Worm (Caenorhabditis elegans) whole organism, L4 larva: Measurements from ENCODE around the gene srh-42.
A peak's percentile ranks its signal among the peaks of the same experiment; 100 is the strongest.

Source experiments
- F10B5.3 ChIP-seq: sonication (generic microtip); optimal IDR thresholded peaks from 2 replicates; lab custom pipeline; 2016; ENCODE audit warnings: mild to moderate bottlenecking, missing genetic modification characterization, missing compliant biosample characterization
- F37D6.2 ChIP-seq: sonication (generic microtip); optimal IDR thresholded peaks from 2 replicates; lab custom pipeline; 2016; ENCODE audit warnings: mild to moderate bottlenecking, missing genetic modification characterization, missing compliant biosample characterization
- T26A8.4 ChIP-seq: fragments of 200-800 bp; sonication (Bioruptor generic); IDR thresholded peaks from 2 replicates; pipeline ENCODE4 v1.3.6; 2022; ENCODE audit warnings: missing genetic modification characterization, missing compliant biosample characterization
- aha-1 ChIP-seq: fragments of 150-350 bp; peaks from one replicate; lab custom pipeline; 2014; ENCODE audit warnings: missing biosample characterization, missing genetic modification characterization
- aly-2 ChIP-seq: sonication (generic microtip); optimal IDR thresholded peaks from 2 replicates; lab custom pipeline; 2018; ENCODE audit warnings: missing biosample characterization, missing genetic modification characterization
- ama-1 ChIP-seq: fragments of 150-350 bp; optimal IDR thresholded peaks from 2 replicates; lab custom pipeline; 2014; ENCODE audit warnings: inconsistent platforms, mixed read lengths
- arid-1 ChIP-seq: fragments of 200-800 bp; sonication (Bioruptor generic); conservative IDR thresholded peaks from 2 replicates; pipeline ENCODE4 v1.3.6; 2022; ENCODE audit warnings: missing genetic modification reagents, missing genetic modification characterization, missing compliant biosample characterization
- ceh-20 ChIP-seq: fragments of 200-800 bp; sonication (Bioruptor generic); IDR thresholded peaks from 2 replicates; pipeline ENCODE4 v1.3.6; 2022; ENCODE audit warnings: missing genetic modification reagents, missing genetic modification characterization, missing compliant biosample characterization
- ceh-32 ChIP-seq: sonication (generic microtip); optimal IDR thresholded peaks from 2 replicates; lab custom pipeline; 2016; ENCODE audit warnings: mild to moderate bottlenecking, missing genetic modification characterization, missing compliant biosample characterization; ENCODE audit not compliant: poor library complexity
- ceh-62 ChIP-seq: sonication (generic microtip); optimal IDR thresholded peaks from 2 replicates; lab custom pipeline; 2017; ENCODE audit warnings: missing biosample characterization, missing genetic modification characterization
- ceh-82 ChIP-seq: sonication (generic microtip); optimal IDR thresholded peaks from 2 replicates; lab custom pipeline; 2017; ENCODE audit warnings: missing biosample characterization, missing genetic modification characterization
- daf-16 ChIP-seq, 3 experiments: sonication (generic microtip); optimal IDR thresholded peaks; 2 replicates each; lab custom pipeline; 2016 to 2017; ENCODE audit warnings: missing genetic modification characterization in 3 of 3, missing genetic modification reagents in 3 of 3, mild to moderate bottlenecking in 2 of 3, missing compliant biosample characterization in 2 of 3, missing biosample characterization in 1 of 3, moderate library complexity in 1 of 3
- daf-19 ChIP-seq: fragments of 200-800 bp; sonication (Bioruptor generic); conservative IDR thresholded peaks from 2 replicates; pipeline ENCODE4 v1.3.6; 2022; ENCODE audit warnings: missing genetic modification characterization, missing compliant biosample characterization
- dmd-6 ChIP-seq: fragments of 200-800 bp; sonication (Bioruptor generic); IDR thresholded peaks from 2 replicates; pipeline ENCODE4 v1.3.6; 2022; ENCODE audit warnings: missing genetic modification reagents, missing genetic modification characterization, missing compliant biosample characterization
- dmd-8 ChIP-seq: fragments of 200-800 bp; sonication (Bioruptor generic); IDR thresholded peaks from 2 replicates; pipeline ENCODE4 v1.3.6; 2022; ENCODE audit warnings: missing genetic modification characterization, missing compliant biosample characterization
- dmd-9 ChIP-seq: fragments of 200-800 bp; sonication (Bioruptor generic); IDR thresholded peaks from 2 replicates; pipeline ENCODE4 v1.3.6; 2022; ENCODE audit warnings: missing genetic modification reagents, missing genetic modification characterization, missing compliant biosample characterization
- duxl-1 ChIP-seq: sonication (generic microtip); optimal IDR thresholded peaks from 2 replicates; lab custom pipeline; 2016; ENCODE audit warnings: mild to moderate bottlenecking, missing genetic modification characterization, moderate library complexity, missing compliant biosample characterization; ENCODE audit not compliant: poor library complexity
- dve-1 ChIP-seq: sonication (generic microtip); optimal IDR thresholded peaks from 2 replicates; lab custom pipeline; 2017; ENCODE audit warnings: antibody characterized with exemption, mild to moderate bottlenecking, missing genetic modification characterization, missing compliant biosample characterization; ENCODE audit not compliant: insufficient read depth
- egl-43 ChIP-seq: fragments of 200-800 bp; sonication (Bioruptor generic); IDR thresholded peaks from 2 replicates; pipeline ENCODE4 v1.3.6; 2022; ENCODE audit warnings: missing genetic modification reagents, missing genetic modification characterization, missing compliant biosample characterization
- fkh-10 ChIP-seq: fragments of 150-350 bp; optimal IDR thresholded peaks from 2 replicates; lab custom pipeline; 2014; ENCODE audit warnings: missing biosample characterization, missing genetic modification reagents, missing genetic modification characterization
- gei-8 ChIP-seq: fragments of 200-800 bp; sonication (Bioruptor generic); optimal IDR thresholded peaks from 2 replicates; lab custom pipeline; 2018; ENCODE audit warnings: mild to moderate bottlenecking, missing genetic modification characterization, missing compliant biosample characterization
- hlh-11 ChIP-seq: fragments of 200-800 bp; sonication (Bioruptor generic); optimal IDR thresholded peaks from 2 replicates; lab custom pipeline; 2018; ENCODE audit warnings: mild to moderate bottlenecking, missing genetic modification characterization, missing compliant biosample characterization
- jun-1 ChIP-seq: fragments of 150-350 bp; optimal IDR thresholded peaks from 2 replicates; lab custom pipeline; 2014; ENCODE audit warnings: missing biosample characterization, missing genetic modification reagents, missing genetic modification characterization
- lim-7 ChIP-seq: fragments of 200-800 bp; sonication (Bioruptor generic); IDR thresholded peaks from 2 replicates; pipeline ENCODE4 v1.3.6; 2022; ENCODE audit warnings: missing genetic modification characterization, missing compliant biosample characterization
- lin-15B ChIP-seq: fragments of 150-350 bp; sonication (generic microtip); optimal IDR thresholded peaks from 3 replicates; lab custom pipeline; 2014; ENCODE audit warnings: missing biosample characterization, missing genetic modification characterization
- lin-29 ChIP-seq: fragments of 200-800 bp; sonication (Bioruptor generic); IDR thresholded peaks from 2 replicates; pipeline ENCODE4 v1.3.6; 2022; ENCODE audit warnings: missing genetic modification reagents, missing genetic modification characterization, missing compliant biosample characterization
- lin-38 ChIP-seq: fragments of 200-800 bp; sonication (Bioruptor generic); IDR thresholded peaks from 2 replicates; pipeline ENCODE4 v1.3.6; 2022; ENCODE audit warnings: missing genetic modification reagents, missing genetic modification characterization, missing compliant biosample characterization
- mdl-1 ChIP-seq, 2 experiments: fragments of 150-350 bp in 1 of 2; sonication (generic microtip) in 1 of 2; optimal IDR thresholded peaks; 2 replicates each; lab custom pipeline; 2014 to 2017; ENCODE audit warnings: missing biosample characterization in 2 of 2, missing genetic modification characterization in 2 of 2
- mdt-29 ChIP-seq: fragments of 200-800 bp; sonication (Bioruptor generic); IDR thresholded peaks from 2 replicates; pipeline ENCODE4 v1.3.6; 2022; ENCODE audit warnings: missing genetic modification reagents, missing genetic modification characterization, missing compliant biosample characterization
- mes-2 ChIP-seq: sonication (generic microtip); optimal IDR thresholded peaks from 2 replicates; lab custom pipeline; 2016; ENCODE audit warnings: missing genotype, mild to moderate bottlenecking, missing genetic modification characterization, missing compliant biosample characterization; ENCODE audit not compliant: poor library complexity, severe bottlenecking
- mxl-2 ChIP-seq: fragments of 200-800 bp; sonication (Bioruptor generic); conservative IDR thresholded peaks from 2 replicates; pipeline ENCODE4 v1.3.6; 2022; ENCODE audit warnings: missing genetic modification reagents, missing genetic modification characterization, missing compliant biosample characterization
- nhr-10 ChIP-seq: fragments of 150-350 bp; optimal IDR thresholded peaks from 2 replicates; lab custom pipeline; 2014; ENCODE audit warnings: missing biosample characterization, missing genetic modification characterization
- nhr-11 ChIP-seq: fragments of 150-350 bp; optimal IDR thresholded peaks from 2 replicates; lab custom pipeline; 2014; ENCODE audit warnings: missing biosample characterization, missing genetic modification characterization
- nhr-111 ChIP-seq: fragments of 200-800 bp; sonication (Bioruptor generic); optimal IDR thresholded peaks from 2 replicates; lab custom pipeline; 2018; ENCODE audit warnings: mild to moderate bottlenecking, missing genetic modification characterization, missing compliant biosample characterization
- nhr-237 ChIP-seq: sonication (generic microtip); optimal IDR thresholded peaks from 2 replicates; lab custom pipeline; 2017; ENCODE audit warnings: missing biosample characterization, missing genetic modification characterization
- nhr-25 ChIP-seq: sonication (generic microtip); optimal IDR thresholded peaks from 2 replicates; lab custom pipeline; 2017; ENCODE audit warnings: missing genetic modification characterization, mild to moderate bottlenecking, missing compliant biosample characterization, antibody characterized with exemption, moderate library complexity, borderline replicate concordance; ENCODE audit not compliant: insufficient read depth
- nhr-28 ChIP-seq: fragments of 150-350 bp; optimal IDR thresholded peaks from 2 replicates; lab custom pipeline; 2014; ENCODE audit warnings: missing biosample characterization, missing genetic modification characterization
- nhr-41 ChIP-seq: fragments of 200-800 bp; sonication (Bioruptor generic); IDR thresholded peaks from 2 replicates; pipeline ENCODE4 v1.3.6; 2022; ENCODE audit warnings: missing genetic modification reagents, missing genetic modification characterization, missing compliant biosample characterization
- nhr-48 ChIP-seq: sonication (generic microtip); optimal IDR thresholded peaks from 2 replicates; lab custom pipeline; 2016; ENCODE audit warnings: mild to moderate bottlenecking, missing genetic modification characterization, missing compliant biosample characterization
- nhr-77 ChIP-seq: fragments of 150-350 bp; optimal IDR thresholded peaks from 2 replicates; lab custom pipeline; 2014; ENCODE audit warnings: missing biosample characterization, missing genetic modification characterization
- pha-4 ChIP-seq, 2 experiments: fragments of 150-350 bp in 1 of 2; fragments of 200-800 bp in 1 of 2; sonication (Bioruptor generic) in 1 of 2; IDR thresholded peaks in 1 of 2; optimal IDR thresholded peaks in 1 of 2; 2 replicates each; pipeline versions ENCODE4 v1.3.6 to Lab custom; 2014 to 2022; ENCODE audit warnings: missing genetic modification characterization in 2 of 2, missing genetic modification reagents in 2 of 2, missing biosample characterization in 1 of 2, missing compliant biosample characterization in 1 of 2
- php-3 ChIP-seq: fragments of 200-800 bp; sonication (Bioruptor generic); IDR thresholded peaks from 2 replicates; pipeline ENCODE4 v1.3.6; 2022; ENCODE audit warnings: missing genetic modification reagents, missing genetic modification characterization, missing compliant biosample characterization
- rbr-2 ChIP-seq: sonication (generic microtip); optimal IDR thresholded peaks from 2 replicates; lab custom pipeline; 2016; ENCODE audit warnings: missing genotype, missing genetic modification characterization, missing compliant biosample characterization
- saeg-2 ChIP-seq: fragments of 200-800 bp; sonication (Bioruptor generic); IDR thresholded peaks from 2 replicates; pipeline ENCODE4 v1.3.6; 2022; ENCODE audit warnings: missing genetic modification reagents, missing genetic modification characterization, missing compliant biosample characterization
- skn-1 ChIP-seq: fragments of 150-350 bp; optimal IDR thresholded peaks from 2 replicates; lab custom pipeline; 2014; ENCODE audit warnings: missing biosample characterization, missing genetic modification characterization
- unc-130 ChIP-seq: sonication (generic microtip); optimal IDR thresholded peaks from 2 replicates; lab custom pipeline; 2016; ENCODE audit warnings: missing genetic modification reagents, missing genetic modification characterization, missing compliant biosample characterization
- vab-7 ChIP-seq: fragments of 200-800 bp; sonication (Bioruptor generic); IDR thresholded peaks from 2 replicates; pipeline ENCODE4 v1.3.6; 2022; ENCODE audit warnings: missing genetic modification reagents, missing genetic modification characterization, missing compliant biosample characterization
- zfp-2 ChIP-seq: sonication (generic microtip); optimal IDR thresholded peaks from 2 replicates; lab custom pipeline; 2016; ENCODE audit warnings: mild to moderate bottlenecking, missing genetic modification characterization, missing compliant biosample characterization
- zfp-3 ChIP-seq: fragments of 200-800 bp; sonication (Bioruptor generic); conservative IDR thresholded peaks from 2 replicates; pipeline ENCODE4 v1.3.6; 2022; ENCODE audit warnings: missing genetic modification reagents, missing genetic modification characterization, missing compliant biosample characterization
- zip-2 ChIP-seq: fragments of 150-350 bp; optimal IDR thresholded peaks from 2 replicates; lab custom pipeline; 2014; ENCODE audit warnings: missing biosample characterization, missing genetic modification characterization
- ztf-11 ChIP-seq: fragments of 150-350 bp; optimal IDR thresholded peaks from 2 replicates; lab custom pipeline; 2014; ENCODE audit warnings: missing biosample characterization, missing genetic modification characterization

The srh-42 gene

ce11 chrII:14296320-14296719 lies 7.5 kb upstream of the srh-42 start (continued):
- TF ChIP-seq aly-2 (tag; lab: Kevin White, UChicago) (no peak), nhr-41 (GFP tag; lab: Robert Waterston, UW) (no peak), mdt-29 (GFP tag; lab: Robert Waterston, UW) (no peak), dmd-8 (no peak), ceh-32 (no peak), daf-16 (GFP tag; optimal IDR thresholded peaks at IDR 0.05; lab: Kevin White, UChicago) (no peak), daf-16 (tag; optimal IDR thresholded peaks at IDR 0.05; lab: Kevin White, UChicago) (peak; percentile 100), arid-1 (no peak), nhr-28 (tag; lab: Kevin White, UChicago) (peak; percentile 83), lim-7 (no peak), nhr-48 (tag; lab: Kevin White, UChicago) (peak; percentile 50), F10B5.3 (tag; lab: Kevin White, UChicago) (no peak), ceh-82 (tag; lab: Kevin White, UChicago) (no peak), lin-29 (no peak), lin-15B (tag; lab: Kevin White, UChicago) (no peak), lin-38 (no peak), pha-4 (GFP tag; IDR thresholded peaks at IDR 0.05; lab: Robert Waterston, UW) (no peak), pha-4 (tag; optimal IDR thresholded peaks at IDR 0.05; lab: Kevin White, UChicago) (peak; percentile 74), nhr-237 (no peak), saeg-2 (GFP tag; lab: Robert Waterston, UW) (no peak), nhr-111 (GFP tag; lab: Kevin White, UChicago) (no peak), aha-1 (tag; lab: Kevin White, UChicago) (peak; percentile 82), jun-1 (tag; lab: Kevin White, UChicago) (no peak), ceh-62 (tag; lab: Kevin White, UChicago) (no peak), mes-2 (tag; lab: Kevin White, UChicago) (peak; percentile 52), zfp-3 (GFP tag; lab: Robert Waterston, UW) (no peak), duxl-1 (no peak), nhr-25 (tag; lab: Kevin White, UChicago) (no peak), skn-1 (tag; lab: Kevin White, UChicago) (no peak), dmd-6 (GFP tag; lab: Robert Waterston, UW) (peak; percentile 74), vab-7 (GFP tag; lab: Robert Waterston, UW) (no peak), gei-8 (GFP tag; lab: Kevin White, UChicago) (no peak), F37D6.2 (tag; lab: Kevin White, UChicago) (no peak), ceh-20 (no peak), ama-1 (lab: Kevin White, UChicago) (no peak), dmd-9 (GFP tag; lab: Robert Waterston, UW) (no peak), dve-1 (tag; lab: Kevin White, UChicago) (peak; percentile 92), mdl-1 (tag; optimal IDR thresholded peaks at IDR 0.05; lab: Kevin White, UChicago) (peak; percentile 83 to 98), hlh-11 (tag; lab: Kevin White, UChicago) (peak; percentile 83), nhr-11 (tag; lab: Kevin White, UChicago) (no peak), daf-19 (no peak), T26A8.4 (GFP tag; lab: Robert Waterston, UW) (no peak), nhr-10 (no peak), nhr-77 (tag; lab: Kevin White, UChicago) (peak; percentile 82), zfp-2 (tag; lab: Kevin White, UChicago) (no peak), zip-2 (no peak), mxl-2 (GFP tag; lab: Robert Waterston, UW) (no peak), egl-43 (no peak), fkh-10 (GFP tag; lab: Kevin White, UChicago) (no peak), ztf-11 (tag; lab: Kevin White, UChicago) (no peak), rbr-2 (tag; lab: Kevin White, UChicago) (peak; percentile 9), php-3 (GFP tag; lab: Robert Waterston, UW) (no peak), unc-130 (GFP tag; lab: Kevin White, UChicago) (no peak)
